Worm (Caenorhabditis elegans): Measurements from ENCODE around the gene Y49G5A.1.

ce11 chrV:5269024-5269535 is 18.1 kb downstream of the Y49G5A.1 start, which contains the start of gene penr-1:
- TF ChIP-seq T22C8.4 (GFP tag; IDR thresholded peaks at IDR 0.05) (0 out of 2 replicates have a peak, but pooled peaks have one; percentile 35), med-1 (GFP tag; optimal IDR thresholded peaks at IDR 0.05; ENCODE audit: insufficient read depth) (no peak), flt-1 (GFP tag; IDR thresholded peaks at IDR 0.05) (no peak), tab-1 (GFP tag; IDR thresholded peaks at IDR 0.05) (no peak), ref-1 (GFP tag; conservative IDR thresholded peaks at IDR 0.05) (no peak), klf-2 (GFP tag; conservative IDR thresholded peaks at IDR 0.05) (no peak), cog-1 (tag; optimal IDR thresholded peaks at IDR 0.05) (no peak), ztf-29 (GFP tag; IDR thresholded peaks at IDR 0.05) (no peak), ztf-23 (GFP tag; IDR thresholded peaks at IDR 0.05) (no peak)

All from whole organism, midembryonic.